Worm (Caenorhabditis elegans): Measurements from ENCODE around the gene C54D1.7.

DNA sequence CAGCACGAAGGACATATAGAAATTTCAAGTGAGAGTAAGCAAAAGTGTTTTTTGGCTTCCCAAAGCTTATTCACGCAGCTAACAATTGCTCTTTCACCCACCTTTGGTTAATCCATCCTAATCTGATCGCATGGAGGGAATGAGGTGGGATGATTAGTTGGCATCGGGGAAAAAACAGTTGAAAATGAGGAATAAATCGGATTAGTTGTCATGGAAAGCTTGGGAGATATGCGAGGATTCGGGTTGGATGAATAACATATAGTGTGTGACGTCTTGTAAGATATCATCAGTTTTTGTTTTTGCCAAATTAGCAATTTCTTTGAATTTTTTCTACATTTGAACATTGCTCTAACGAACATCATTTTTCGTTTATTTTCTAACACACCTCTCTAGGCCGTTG lies 27.2 kb downstream of the C54D1.7 start:
- TF ChIP-seq dmd-4 (tag; optimal IDR thresholded peaks at IDR 0.05; ENCODE audit: borderline replicate concordance) = no peak
- TF ChIP-seq nhr-11 (tag; optimal IDR thresholded peaks at IDR 0.05) = no peak
- TF ChIP-seq ahr-1 (tag; optimal IDR thresholded peaks at IDR 0.05) = no peak
- no peak for TF ChIP-seq fkh-10 (GFP tag; optimal IDR thresholded peaks at IDR 0.05)
- no peak for TF ChIP-seq elt-2 (tag; optimal IDR thresholded peaks at IDR 0.05)
- no peak for TF ChIP-seq dve-1 (tag; optimal IDR thresholded peaks at IDR 0.05)
- TF ChIP-seq sdc-2 (tag; optimal IDR thresholded peaks at IDR 0.05) = no peak
- TF ChIP-seq rnt-1 (tag; optimal IDR thresholded peaks at IDR 0.05) = no peak
- TF ChIP-seq F13H6.1 (tag; optimal IDR thresholded peaks at IDR 0.05) = no peak
- TF ChIP-seq pha-4 (tag; optimal IDR thresholded peaks at IDR 0.05) = no peak
- no peak for TF ChIP-seq hlh-6 (tag; optimal IDR thresholded peaks at IDR 0.05)
- TF ChIP-seq ceh-48 (tag; optimal IDR thresholded peaks at IDR 0.05) = no peak
- TF ChIP-seq eyg-1 (tag; optimal IDR thresholded peaks at IDR 0.05) = no peak
- TF ChIP-seq elt-4 (tag; optimal IDR thresholded peaks at IDR 0.05) = no peak
